Worm (Caenorhabditis elegans): Measurements from ENCODE around the gene mstr-2.

The mstr-2 gene

DNA sequence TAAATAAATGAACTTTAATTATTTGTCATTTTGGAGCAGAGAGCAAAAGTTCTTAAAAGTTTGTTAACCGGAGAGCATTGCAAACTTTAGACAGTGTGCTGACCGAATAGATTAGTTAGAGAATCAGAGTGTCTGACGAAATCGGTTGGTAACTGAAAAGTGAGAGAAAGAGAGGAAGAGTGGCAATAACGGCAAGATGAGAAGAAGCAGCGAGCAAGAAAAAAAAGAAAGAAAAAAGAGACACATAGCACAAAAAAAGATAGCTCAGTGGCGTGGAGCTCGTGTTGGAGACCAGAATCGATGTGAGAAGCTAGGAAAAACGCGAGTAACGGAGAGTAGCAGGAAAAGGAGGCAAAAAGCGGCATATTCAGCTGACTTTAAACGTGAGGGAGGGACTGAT is 35.4 kb downstream of the mstr-2 start (continued):
- TF ChIP-seq C34B4.2 (tag; optimal IDR thresholded peaks at IDR 0.05) (no peak), rnt-1 (tag; optimal IDR thresholded peaks at IDR 0.05) (peak; percentile 41), unc-86 (tag; optimal IDR thresholded peaks at IDR 0.05) (peak; percentile 8), lsy-2 (tag; optimal IDR thresholded peaks at IDR 0.05) (peak in 1 of 2 experiments; percentile 83), mep-1 (tag; optimal IDR thresholded peaks at IDR 0.05) (peak; percentile 49), fos-1 (tag; optimal IDR thresholded peaks at IDR 0.05) (peak; percentile 44), fkh-10 (GFP tag; optimal IDR thresholded peaks at IDR 0.05) (peak; percentile 54), nhr-90 (tag; optimal IDR thresholded peaks at IDR 0.05; ENCODE audit: poor library complexity) (no peak), lin-14 (GFP tag; optimal IDR thresholded peaks at IDR 0.05) (peak; percentile 86), aly-2 (tag; optimal IDR thresholded peaks at IDR 0.05) (peak; percentile 32), swsn-7 (tag; optimal IDR thresholded peaks at IDR 0.05) (peak; percentile 58), tbx-2 (tag; optimal IDR thresholded peaks at IDR 0.05) (peak; percentile 50), unc-62 (GFP tag; optimal IDR thresholded peaks at IDR 0.05) (no peak), zip-4 (GFP tag; optimal IDR thresholded peaks at IDR 0.05) (no peak), aha-1 (tag; optimal IDR thresholded peaks at IDR 0.05) (no peak), dsc-1 (tag; optimal IDR thresholded peaks at IDR 0.05) (peak; percentile 63), lin-35 (GFP tag; optimal IDR thresholded peaks at IDR 0.05) (peak in 1 of 2 experiments; percentile 51)

DNA sequence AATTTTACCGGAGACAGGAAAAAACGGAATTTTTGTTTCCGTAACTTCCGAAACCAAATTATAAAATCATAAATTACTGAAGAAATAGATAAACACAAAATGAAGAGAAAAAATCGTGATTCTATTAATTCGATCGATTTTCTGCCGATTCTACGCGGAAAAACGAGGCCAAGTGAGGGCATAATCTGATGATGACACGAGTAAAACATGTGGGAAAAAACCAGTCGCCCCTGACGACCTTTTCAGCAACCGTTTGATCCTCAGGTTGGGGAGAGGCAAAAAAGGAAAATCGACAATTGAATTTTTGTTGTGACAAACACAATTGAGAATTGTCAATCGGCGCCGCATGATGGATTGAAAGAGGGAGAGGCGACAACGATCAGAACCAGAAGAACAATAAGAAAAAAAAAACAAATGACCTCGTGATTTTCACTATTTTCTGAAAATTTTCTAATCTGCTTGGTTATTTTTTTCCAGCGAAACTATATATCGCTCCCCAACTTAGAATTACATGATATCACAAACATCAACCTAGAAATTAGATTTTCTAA is 36.1 kb downstream of the mstr-2 start:
- TF ChIP-seq blmp-1 (tag; optimal IDR thresholded peaks at IDR 0.05): peak; percentile 45
- no peak for TF ChIP-seq fkh-4 (tag; optimal IDR thresholded peaks at IDR 0.05; ENCODE audit: borderline replicate concordance)
- TF ChIP-seq lin-13 (GFP tag; optimal IDR thresholded peaks at IDR 0.05): no peak
- TF ChIP-seq efl-1 (optimal IDR thresholded peaks at IDR 0.05): no peak
- TF ChIP-seq efl-1 (GFP tag; optimal IDR thresholded peaks at IDR 0.05 in 1 of 2): peak in 1 of 2 experiments; percentile 76
- peak; percentile 25 for TF ChIP-seq lin-14 (GFP tag; optimal IDR thresholded peaks at IDR 0.05)
- TF ChIP-seq ceh-8 (GFP tag; optimal IDR thresholded peaks at IDR 0.05): no peak
- no peak for TF ChIP-seq nhr-11 (tag; optimal IDR thresholded peaks at IDR 0.05)
- TF ChIP-seq zag-1 (tag; optimal IDR thresholded peaks at IDR 0.05): no peak
- TF ChIP-seq nhr-85 (tag): peak; percentile 89
- TF ChIP-seq grh-1 (GFP tag; IDR thresholded peaks at IDR 0.05): peak; percentile 12; the same call in 1 of the 2 replicates
- TF ChIP-seq lin-35 (GFP tag; optimal IDR thresholded peaks at IDR 0.05): peak in 1 of 2 experiments; percentile 18
- peak; percentile 31 for TF ChIP-seq snu-23 (GFP tag; optimal IDR thresholded peaks at IDR 0.05)
- TF ChIP-seq mdl-1 (tag; optimal IDR thresholded peaks at IDR 0.05): peak in 1 of 2 experiments; percentile 7
- TF ChIP-seq nhr-71 (tag; optimal IDR thresholded peaks at IDR 0.05): no peak
- TF ChIP-seq C04F5.9 (tag; optimal IDR thresholded peaks at IDR 0.05): no peak
- no peak for TF ChIP-seq efl-3 (GFP tag; optimal IDR thresholded peaks at IDR 0.05)
- no peak for TF ChIP-seq ceh-88 (GFP tag; IDR thresholded peaks at IDR 0.05)
- TF ChIP-seq ztf-4 (tag; optimal IDR thresholded peaks at IDR 0.05): peak; percentile 10

DNA sequence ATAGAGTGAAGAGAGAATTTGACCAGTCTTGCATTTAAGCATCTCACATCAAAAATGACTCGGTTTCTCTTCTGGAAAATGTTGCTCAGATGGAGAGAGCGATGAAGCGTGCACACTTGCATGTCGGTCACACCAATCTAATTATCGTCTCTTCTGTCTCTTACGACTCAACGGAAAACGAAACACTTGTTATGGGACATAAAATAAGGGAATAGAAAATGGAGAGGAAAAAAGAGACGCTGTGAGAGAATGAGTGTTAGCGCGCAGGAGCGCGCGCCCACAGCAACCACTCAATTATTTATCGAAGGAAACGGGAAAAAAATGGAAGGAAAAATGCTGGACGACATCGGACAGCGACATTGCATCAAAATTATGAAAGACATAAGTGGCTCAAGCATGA is 36.8 kb downstream of the mstr-2 start:
- TF ChIP-seq tbx-2 (tag; optimal IDR thresholded peaks at IDR 0.05) (peak; percentile 68), unc-86 (tag; optimal IDR thresholded peaks at IDR 0.05) (peak; percentile 62), dpl-1 (GFP tag; optimal IDR thresholded peaks at IDR 0.05) (peak in 1 of 3 experiments; percentile 0), ets-5 (GFP tag; IDR thresholded peaks at IDR 0.05) (no peak), sox-4 (tag; optimal IDR thresholded peaks at IDR 0.05) (no peak), mdl-1 (tag; optimal IDR thresholded peaks at IDR 0.05) (peak in 1 of 2 experiments; percentile 49), lin-35 (GFP tag; optimal IDR thresholded peaks at IDR 0.05) (peak in 1 of 2 experiments; percentile 34), ceh-8 (GFP tag; optimal IDR thresholded peaks at IDR 0.05) (peak; percentile 7), efl-1 (optimal IDR thresholded peaks at IDR 0.05) (peak in 1 of 2 experiments; percentile 4), efl-1 (GFP tag; optimal IDR thresholded peaks at IDR 0.05 in 1 of 2) (no peak), swsn-7 (tag; optimal IDR thresholded peaks at IDR 0.05) (peak; percentile 36), nhr-71 (tag; optimal IDR thresholded peaks at IDR 0.05) (peak; percentile 26), snpc-4 (tag; optimal IDR thresholded peaks at IDR 0.05) (no peak), efl-3 (GFP tag; optimal IDR thresholded peaks at IDR 0.05) (no peak), lsy-2 (tag; optimal IDR thresholded peaks at IDR 0.05) (peak in 1 of 2 experiments; percentile 58), lin-14 (GFP tag; optimal IDR thresholded peaks at IDR 0.05) (peak; percentile 91), F16B12.6 (tag; optimal IDR thresholded peaks at IDR 0.05) (no peak), fkh-10 (GFP tag; optimal IDR thresholded peaks at IDR 0.05) (peak; percentile 60), skn-1 (tag; optimal IDR thresholded peaks at IDR 0.05) (no peak), fkh-4 (tag; optimal IDR thresholded peaks at IDR 0.05; ENCODE audit: borderline replicate concordance) (peak; percentile 12), nhr-47 (tag; optimal IDR thresholded peaks at IDR 0.05) (peak; percentile 58), nhr-77 (tag; optimal IDR thresholded peaks at IDR 0.05) (no peak), snu-23 (GFP tag; optimal IDR thresholded peaks at IDR 0.05) (peak; percentile 32), nhr-237 (tag; optimal IDR thresholded peaks at IDR 0.05) (peak; percentile 1), ceh-82 (tag; optimal IDR thresholded peaks at IDR 0.05) (peak in 1 of 3 experiments; percentile 39), xbp-1 (tag; optimal IDR thresholded peaks at IDR 0.05) (peak; percentile 37), pqm-1 (tag; optimal IDR thresholded peaks at IDR 0.05) (no peak), unc-130 (tag; optimal IDR thresholded peaks at IDR 0.05) (no peak), egl-13 (tag; optimal IDR thresholded peaks at IDR 0.05) (peak; percentile 64)

Data from whole organism, L1 larva.